Fruit fly (Drosophila melanogaster): ENCODE results near the gene CAH6.

- TF ChIP-seq CG6163 (GFP tag; IDR thresholded peaks at IDR 0.05): no peak
- no peak for TF ChIP-seq Sox15 (GFP tag; optimal IDR thresholded peaks at IDR 0.05)
- no peak for TF ChIP-seq CG3032 (tag; optimal IDR thresholded peaks at IDR 0.05)
- TF ChIP-seq Ets21C (GFP tag; optimal IDR thresholded peaks at IDR 0.05): no peak
- TF ChIP-seq CG16779 (tag; optimal IDR thresholded peaks at IDR 0.05): no peak
- no peak for TF ChIP-seq achi (GFP tag; optimal IDR thresholded peaks at IDR 0.05)
- no peak for TF ChIP-seq CG6808 (GFP tag; optimal IDR thresholded peaks at IDR 0.05)
- TF ChIP-seq spab (GFP tag; optimal IDR thresholded peaks at IDR 0.05): no peak
- no peak for TF ChIP-seq CG1621 (tag; optimal IDR thresholded peaks at IDR 0.05)
Observed at dm6 chr3R:31263934-31264333, 6.5 kb downstream of the CAH6 start.
